Worm (Caenorhabditis elegans) whole organism, L3 larva: ENCODE measurements around the gene C25D7.16.

Experiments
- R02D3.7 ChIP-seq: fragments of 150-350 bp; optimal IDR thresholded peaks from 2 replicates; lab custom pipeline; 2014; ENCODE audit warnings: missing biosample characterization, missing genetic modification characterization
- ZK546.5 ChIP-seq: sonication (generic microtip); optimal IDR thresholded peaks from 2 replicates; lab custom pipeline; 2017; ENCODE audit warnings: missing biosample characterization, missing genetic modification characterization
- aly-2 ChIP-seq: fragments of 150-350 bp; optimal IDR thresholded peaks from 2 replicates; lab custom pipeline; 2014; ENCODE audit warnings: missing biosample characterization, missing genetic modification characterization
- ama-1 ChIP-seq: fragments of 150-350 bp; optimal IDR thresholded peaks from 2 replicates; lab custom pipeline; 2018
- ceh-16 ChIP-seq: sonication (generic microtip); optimal IDR thresholded peaks from 2 replicates; lab custom pipeline; 2017; ENCODE audit warnings: missing biosample characterization, missing genetic modification characterization
- ceh-82 ChIP-seq: fragments of 150-350 bp; optimal IDR thresholded peaks from 2 replicates; lab custom pipeline; 2014; ENCODE audit warnings: missing biosample characterization, missing genetic modification characterization
- ceh-9 ChIP-seq: sonication (generic microtip); optimal IDR thresholded peaks from 2 replicates; lab custom pipeline; 2018; ENCODE audit warnings: missing biosample characterization, missing genetic modification characterization
- daf-12 ChIP-seq: fragments of 150-350 bp; optimal IDR thresholded peaks from 2 replicates; lab custom pipeline; 2014; ENCODE audit warnings: missing biosample characterization, missing genetic modification reagents, missing genetic modification characterization
- egl-27 ChIP-seq: sonication (generic microtip); optimal IDR thresholded peaks from 4 replicates; lab custom pipeline; 2017; ENCODE audit warnings: missing biosample characterization, missing genetic modification reagents, missing genetic modification characterization
- elt-1 ChIP-seq: fragments of 150-350 bp; optimal IDR thresholded peaks from 2 replicates; lab custom pipeline; 2014; ENCODE audit warnings: missing biosample characterization, missing genetic modification characterization
- elt-2 ChIP-seq: sonication (generic microtip); optimal IDR thresholded peaks from 2 replicates; lab custom pipeline; 2016; ENCODE audit warnings: missing genetic modification reagents, mild to moderate bottlenecking, missing genetic modification characterization, missing compliant biosample characterization
- elt-3 ChIP-seq, 3 experiments: fragments of 150-350 bp in 1 of 3; sonication (generic microtip) in 2 of 3; optimal IDR thresholded peaks; 2 replicates in 2 of 3; 4 replicates in 1 of 3; lab custom pipeline; 2014 to 2017; ENCODE audit warnings: missing biosample characterization in 3 of 3, missing genetic modification characterization in 3 of 3
- eor-1 ChIP-seq, 2 experiments: fragments of 150-350 bp; optimal IDR thresholded peaks; 2 replicates each; lab custom pipeline; 2014 to 2018; ENCODE audit warnings: missing biosample characterization in 2 of 2, missing genetic modification characterization in 2 of 2
- fkh-10 ChIP-seq: sonication (generic microtip); optimal IDR thresholded peaks from 2 replicates; lab custom pipeline; 2017; ENCODE audit warnings: missing biosample characterization, missing genetic modification reagents, missing genetic modification characterization
- hmg-11 ChIP-seq: sonication (generic microtip); optimal IDR thresholded peaks from 2 replicates; lab custom pipeline; 2016; ENCODE audit warnings: missing genetic modification characterization, missing compliant biosample characterization
- jun-1 ChIP-seq: fragments of 150-350 bp; optimal IDR thresholded peaks from 2 replicates; lab custom pipeline; 2014; ENCODE audit warnings: missing biosample characterization, missing genetic modification reagents, missing genetic modification characterization
- lin-15B ChIP-seq: fragments of 150-350 bp; optimal IDR thresholded peaks from 2 replicates; lab custom pipeline; 2014; ENCODE audit warnings: missing biosample characterization, missing genetic modification characterization
- lin-39 ChIP-seq: fragments of 150-350 bp; optimal IDR thresholded peaks from 2 replicates; lab custom pipeline; 2018; ENCODE audit warnings: missing biosample characterization, missing genetic modification reagents, missing genetic modification characterization
- lsy-12 ChIP-seq: sonication (generic microtip); optimal IDR thresholded peaks from 2 replicates; lab custom pipeline; 2016; ENCODE audit warnings: mild to moderate bottlenecking, missing genetic modification characterization, missing compliant biosample characterization
- mdl-1 ChIP-seq: fragments of 150-350 bp; optimal IDR thresholded peaks from 2 replicates; lab custom pipeline; 2014; ENCODE audit warnings: missing biosample characterization, missing genetic modification characterization
- mml-1 ChIP-seq: fragments of 150-350 bp; sonication (generic microtip); optimal IDR thresholded peaks from 3 replicates; lab custom pipeline; 2014; ENCODE audit warnings: missing biosample characterization, missing genetic modification characterization
- nfya-1 ChIP-seq: sonication (generic microtip); optimal IDR thresholded peaks from 2 replicates; lab custom pipeline; 2017; ENCODE audit warnings: missing genetic modification characterization, mild to moderate bottlenecking, missing compliant biosample characterization, antibody characterized with exemption, moderate library complexity; ENCODE audit not compliant: insufficient read depth
- nhr-11 ChIP-seq: fragments of 150-350 bp; optimal IDR thresholded peaks from 2 replicates; lab custom pipeline; 2014; ENCODE audit warnings: missing biosample characterization, missing genetic modification characterization
- nhr-12 ChIP-seq: fragments of 150-350 bp; optimal IDR thresholded peaks from 2 replicates; lab custom pipeline; 2014; ENCODE audit warnings: missing biosample characterization, missing genetic modification characterization
- nhr-23 ChIP-seq: fragments of 150-350 bp; optimal IDR thresholded peaks from 2 replicates; lab custom pipeline; 2014; ENCODE audit warnings: missing biosample characterization, missing genetic modification reagents, missing genetic modification characterization
- nhr-237 ChIP-seq: fragments of 150-350 bp; optimal IDR thresholded peaks from 2 replicates; lab custom pipeline; 2014; ENCODE audit warnings: missing biosample characterization, missing genetic modification characterization
- nhr-25 ChIP-seq: sonication (generic microtip); optimal IDR thresholded peaks from 2 replicates; lab custom pipeline; 2017; ENCODE audit warnings: missing biosample characterization, missing genetic modification characterization
- nhr-28 ChIP-seq: fragments of 150-350 bp; optimal IDR thresholded peaks from 2 replicates; lab custom pipeline; 2014; ENCODE audit warnings: missing biosample characterization, missing genetic modification characterization
- nhr-77 ChIP-seq: fragments of 150-350 bp; optimal IDR thresholded peaks from 2 replicates; lab custom pipeline; 2014; ENCODE audit warnings: missing biosample characterization, missing genetic modification characterization
- pha-4 ChIP-seq: fragments of 150-350 bp; optimal IDR thresholded peaks from 2 replicates; lab custom pipeline; 2014; ENCODE audit warnings: missing biosample characterization, missing genetic modification reagents, missing genetic modification characterization
- pqm-1 ChIP-seq: fragments of 150-350 bp; optimal IDR thresholded peaks from 2 replicates; lab custom pipeline; 2017; ENCODE audit warnings: missing biosample characterization, missing genetic modification characterization, inconsistent platforms
- sea-2 ChIP-seq: fragments of 150-350 bp; sonication (generic microtip); optimal IDR thresholded peaks from 4 replicates; lab custom pipeline; 2014; ENCODE audit warnings: missing biosample characterization, missing genetic modification reagents, missing genetic modification characterization
- skn-1 ChIP-seq: fragments of 150-350 bp; optimal IDR thresholded peaks from 2 replicates; lab custom pipeline; 2014; ENCODE audit warnings: missing biosample characterization, missing genetic modification characterization
- snpc-4 ChIP-seq: fragments of 150-350 bp; optimal IDR thresholded peaks from 2 replicates; lab custom pipeline; 2014; ENCODE audit warnings: missing biosample characterization, missing genetic modification characterization
- tbx-2 ChIP-seq: sonication (generic microtip); optimal IDR thresholded peaks from 2 replicates; lab custom pipeline; 2016; ENCODE audit warnings: mild to moderate bottlenecking, missing genetic modification characterization, missing compliant biosample characterization
- unc-39 ChIP-seq: sonication (generic microtip); optimal IDR thresholded peaks from 4 replicates; lab custom pipeline; 2017; ENCODE audit warnings: missing biosample characterization, missing genetic modification characterization
- unc-62 ChIP-seq: fragments of 150-350 bp; sonication (generic microtip); optimal IDR thresholded peaks from 4 replicates; lab custom pipeline; 2014; ENCODE audit warnings: missing biosample characterization, missing genetic modification reagents, missing genetic modification characterization
- zag-1 ChIP-seq: fragments of 150-350 bp; optimal IDR thresholded peaks from 2 replicates; lab custom pipeline; 2014; ENCODE audit warnings: missing biosample characterization, missing genetic modification characterization
- ztf-11 ChIP-seq: fragments of 150-350 bp; optimal IDR thresholded peaks from 2 replicates; lab custom pipeline; 2014; ENCODE audit warnings: missing biosample characterization, missing genetic modification characterization
- ztf-4 ChIP-seq: fragments of 150-350 bp; optimal IDR thresholded peaks from 2 replicates; lab custom pipeline; 2014; ENCODE audit warnings: missing biosample characterization, missing genetic modification characterization

C25D7.16 gene

ce11 chrV:15065837-15066348, 9.9 kb downstream of the C25D7.16 start, which contains the start of gene otub-1:
otub-1 (plus strand) TSS chrV:15066298.
- no peak for TF ChIP-seq nhr-237 (tag; lab: Kevin White, UChicago)
- no peak for TF ChIP-seq snpc-4 (tag; lab: Kevin White, UChicago)
- TF ChIP-seq R02D3.7 (tag; lab: Kevin White, UChicago) = no peak

- TF ChIP-seq mml-1 (tag; lab: Kevin White, UChicago) (no peak), jun-1 (tag; lab: Kevin White, UChicago) (no peak), lin-39 (tag; lab: Kevin White, UChicago) (no peak), lin-15B (tag; lab: Kevin White, UChicago) (no peak), sea-2 (GFP tag; lab: Kevin White, UChicago) (no peak), skn-1 (no peak), unc-62 (GFP tag; lab: Kevin White, UChicago) (no peak), ZK546.5 (tag; lab: Kevin White, UChicago) (no peak), tbx-2 (no peak), eor-1 (tag; optimal IDR thresholded peaks at IDR 0.05; lab: Kevin White, UChicago) (no peak), pha-4 (tag; lab: Kevin White, UChicago) (no peak), nhr-23 (tag; lab: Kevin White, UChicago) (no peak), nfya-1 (tag; lab: Kevin White, UChicago) (no peak), daf-12 (no peak)
Measured at ce11 chrV:15067165-15067564, 11.2 kb downstream of the C25D7.16 start, which contains the start of gene C25D7.10. C25D7.10 (plus strand) TSS chrV:15067465.

- no peak for TF ChIP-seq ama-1
- TF ChIP-seq lin-15B (tag; lab: Kevin White, UChicago) = no peak
- no peak for TF ChIP-seq lin-39 (tag; lab: Kevin White, UChicago)
- TF ChIP-seq unc-39 (tag; lab: Kevin White, UChicago) = no peak
- no peak for TF ChIP-seq hmg-11 (tag; lab: Kevin White, UChicago)
- no peak for TF ChIP-seq nhr-12 (tag; lab: Kevin White, UChicago)
- TF ChIP-seq sea-2 (GFP tag; lab: Kevin White, UChicago) = no peak
- no peak for TF ChIP-seq mml-1 (tag; lab: Kevin White, UChicago)
- TF ChIP-seq, all 47 proteins: peak for 0
Measured at ce11 chrV:15068378-15068777, 12.4 kb downstream of the C25D7.16 start, which contains the start of gene dnj-3. dnj-3 (plus strand) TSS chrV:15068678.

ce11 chrV:15069435-15069985, 13.5 kb downstream of the C25D7.16 start:
- TF ChIP-seq fkh-10 (GFP tag; lab: Kevin White, UChicago) (peak; percentile 52), R02D3.7 (tag; lab: Kevin White, UChicago) (no peak)

- no peak for TF ChIP-seq ztf-11 (tag; lab: Kevin White, UChicago)
- TF ChIP-seq nhr-12 (tag; lab: Kevin White, UChicago) = no peak
- peak; percentile 89 for TF ChIP-seq pha-4 (tag; lab: Kevin White, UChicago)
- TF ChIP-seq nhr-11 (tag; lab: Kevin White, UChicago) = peak; percentile 56
- TF ChIP-seq elt-3 (tag; optimal IDR thresholded peaks at IDR 0.05; lab: Kevin White, UChicago) = no peak
- no peak for TF ChIP-seq nhr-237 (tag; lab: Kevin White, UChicago)
- no peak for TF ChIP-seq mml-1 (tag; lab: Kevin White, UChicago)
- TF ChIP-seq lin-39 (tag; lab: Kevin White, UChicago) = peak; percentile 96
- peak; percentile 54 for TF ChIP-seq lsy-12 (tag; lab: Kevin White, UChicago)
- TF ChIP-seq nhr-25 (tag; lab: Kevin White, UChicago) = no peak
- TF ChIP-seq aly-2 = no peak
- peak; percentile 68 for TF ChIP-seq egl-27
- TF ChIP-seq unc-62 (GFP tag; lab: Kevin White, UChicago) = peak; percentile 81
- TF ChIP-seq nhr-28 (tag; lab: Kevin White, UChicago) = no peak
- no peak for TF ChIP-seq ceh-9 (tag; lab: Kevin White, UChicago)
- TF ChIP-seq lin-15B (tag; lab: Kevin White, UChicago) = peak; percentile 62
- peak; percentile 73 for TF ChIP-seq zag-1 (tag; lab: Kevin White, UChicago)
- TF ChIP-seq nfya-1 (tag; lab: Kevin White, UChicago) = peak; percentile 81
- TF ChIP-seq snpc-4 (tag; lab: Kevin White, UChicago) = peak; percentile 61
- no peak for TF ChIP-seq mdl-1 (tag; lab: Kevin White, UChicago)
- TF ChIP-seq ZK546.5 (tag; lab: Kevin White, UChicago) = no peak
- no peak for TF ChIP-seq ceh-82 (tag; lab: Kevin White, UChicago)
- no peak for TF ChIP-seq nhr-77 (tag; lab: Kevin White, UChicago)
- no peak for TF ChIP-seq elt-1 (tag; lab: Kevin White, UChicago)
- TF ChIP-seq pqm-1 (tag; lab: Kevin White, UChicago) = no peak
- TF ChIP-seq eor-1 (tag; optimal IDR thresholded peaks at IDR 0.05; lab: Kevin White, UChicago) = no peak
- TF ChIP-seq ztf-4 (tag; lab: Kevin White, UChicago) = no peak
- peak; percentile 8 for TF ChIP-seq ama-1
- peak; percentile 74 for TF ChIP-seq tbx-2
- no peak for TF ChIP-seq jun-1 (tag; lab: Kevin White, UChicago)
- peak; percentile 89 for TF ChIP-seq hmg-11 (tag; lab: Kevin White, UChicago)
- peak; percentile 0 for TF ChIP-seq elt-2
- no peak for TF ChIP-seq ceh-16 (tag; lab: Kevin White, UChicago)
Measured at ce11 chrV:15071015-15071810, 15.2 kb downstream of the C25D7.16 start, which contains the start of gene unc-76. unc-76 (plus strand) TSS chrV:15071760.
